Fruit fly (Drosophila melanogaster) whole organism, embryonic: ENCODE results near the gene CG8671.

ENCODE experiments used
- CG10979 ChIP-seq: fragments of 200-800 bp; sonication (Bioruptor generic); optimal IDR thresholded peaks from 2 replicates; lab custom pipeline; 2018; ENCODE audit warnings: missing biosample characterization, mild to moderate bottlenecking, missing genetic modification characterization, moderate library complexity
- CG16863 ChIP-seq: fragments of 200-800 bp; sonication (Bioruptor generic); optimal IDR thresholded peaks from 3 replicates; lab custom pipeline; 2016; ENCODE audit warnings: missing biosample characterization, missing genetic modification characterization
- CG17385 ChIP-seq: fragments of 200-800 bp; sonication (Bioruptor generic); optimal IDR thresholded peaks from 3 replicates; lab custom pipeline; 2018; ENCODE audit warnings: missing biosample characterization, mild to moderate bottlenecking, missing genetic modification characterization
- CG7556 ChIP-seq: fragments of 200-800 bp; sonication (Bioruptor generic); optimal IDR thresholded peaks from 2 replicates; lab custom pipeline; 2017; ENCODE audit warnings: missing biosample characterization, mild to moderate bottlenecking, missing genetic modification characterization
- Dip2 ChIP-seq: fragments of 200-800 bp; sonication (Bioruptor generic); IDR thresholded peaks from 2 replicates; pipeline ENCODE4 v1.3.6; 2022; ENCODE audit warnings: missing biosample characterization, missing genetic modification characterization
- Usf ChIP-seq: fragments of 200-800 bp; sonication (Bioruptor generic); optimal IDR thresholded peaks from 2 replicates; lab custom pipeline; 2017; ENCODE audit warnings: missing genotype, missing biosample characterization, missing genetic modification characterization
- esg ChIP-seq: fragments of 200-800 bp; sonication (Bioruptor generic); conservative IDR thresholded peaks from 2 replicates; pipeline ENCODE4 v1.3.6; 2022; ENCODE audit warnings: missing biosample characterization, missing genetic modification characterization
- lmd ChIP-seq: fragments of 200-800 bp; sonication (Bioruptor generic); IDR thresholded peaks from 2 replicates; pipeline ENCODE4 v1.3.6; 2022; ENCODE audit warnings: missing biosample characterization, missing genetic modification characterization
- odd ChIP-seq: fragments of 200-800 bp; sonication (Bioruptor generic); optimal IDR thresholded peaks from 2 replicates; lab custom pipeline; 2017; ENCODE audit warnings: missing biosample characterization, mild to moderate bottlenecking, missing genetic modification characterization
- psq ChIP-seq: fragments of 200-800 bp; sonication (Bioruptor generic); optimal IDR thresholded peaks from 2 replicates; lab custom pipeline; 2017; ENCODE audit warnings: missing biosample characterization, missing genetic modification characterization

dm6 chr2L:21234388-21234984 lies 28.3 kb upstream of the CG8671 start:
- TF ChIP-seq CG17385 (GFP tag; lab: Kevin White, UChicago) (no peak), psq (no peak), esg (GFP tag; lab: Robert Waterston, UW) (no peak), CG10979 (tag; lab: Kevin White, UChicago) (no peak), CG16863 (no peak), odd (GFP tag; lab: Kevin White, UChicago) (no peak), Dip2 (no peak), CG7556 (no peak), Usf (no peak), lmd (GFP tag; lab: Robert Waterston, UW) (no peak)
